Worm (Caenorhabditis elegans) whole organism, L4 larva: ENCODE results near the gene rabr-4.

Experiments used
- F10B5.3 ChIP-seq: sonication (generic microtip); optimal IDR thresholded peaks from 2 replicates; lab custom pipeline; 2016; ENCODE audit warnings: mild to moderate bottlenecking, missing genetic modification characterization, missing compliant biosample characterization
- F26F4.8 ChIP-seq: fragments of 200-800 bp; sonication (Bioruptor generic); conservative IDR thresholded peaks from 2 replicates; pipeline ENCODE4 v1.3.6; 2022; ENCODE audit warnings: missing genetic modification characterization, missing compliant biosample characterization
- F37D6.2 ChIP-seq: sonication (generic microtip); optimal IDR thresholded peaks from 2 replicates; lab custom pipeline; 2016; ENCODE audit warnings: mild to moderate bottlenecking, missing genetic modification characterization, missing compliant biosample characterization
- F44E2.7 ChIP-seq: fragments of 200-800 bp; sonication (Bioruptor generic); IDR thresholded peaks from 2 replicates; pipeline ENCODE4 v2.1.2; 2022; ENCODE audit warnings: missing genetic modification characterization, missing compliant biosample characterization
- F49E8.2 ChIP-seq: sonication (generic microtip); optimal IDR thresholded peaks from 2 replicates; lab custom pipeline; 2016; ENCODE audit warnings: missing compliant biosample characterization, mild to moderate bottlenecking, missing genetic modification characterization, borderline replicate concordance
- T20F7.1 ChIP-seq: fragments of 200-800 bp; sonication (Bioruptor generic); optimal IDR thresholded peaks from 2 replicates; lab custom pipeline; 2018; ENCODE audit warnings: mild to moderate bottlenecking, missing genetic modification characterization, missing compliant biosample characterization
- Y105C5A.15 ChIP-seq: fragments of 200-800 bp; sonication (Bioruptor generic); IDR thresholded peaks from 2 replicates; pipeline ENCODE4 v1.3.6; 2022; ENCODE audit warnings: missing genetic modification characterization, missing compliant biosample characterization
- Y5F2A.4 ChIP-seq: fragments of 200-800 bp; sonication (Bioruptor generic); optimal IDR thresholded peaks from 2 replicates; lab custom pipeline; 2018; ENCODE audit warnings: mild to moderate bottlenecking, missing genetic modification characterization, missing compliant biosample characterization
- Y75B8A.6 ChIP-seq: fragments of 200-800 bp; sonication (Bioruptor generic); IDR thresholded peaks from 2 replicates; pipeline ENCODE4 v1.3.6; 2022; ENCODE audit warnings: missing genetic modification reagents, missing genetic modification characterization, missing compliant biosample characterization
- ZK546.5 ChIP-seq, 2 experiments: sonication (generic microtip); optimal IDR thresholded peaks; 2 replicates each; lab custom pipeline; 2017; ENCODE audit warnings: missing biosample characterization in 2 of 2, missing genetic modification characterization in 2 of 2
- aha-1 ChIP-seq: fragments of 150-350 bp; peaks from one replicate; lab custom pipeline; 2014; ENCODE audit warnings: missing biosample characterization, missing genetic modification characterization
- ceh-20 ChIP-seq: fragments of 200-800 bp; sonication (Bioruptor generic); IDR thresholded peaks from 2 replicates; pipeline ENCODE4 v1.3.6; 2022; ENCODE audit warnings: missing genetic modification reagents, missing genetic modification characterization, missing compliant biosample characterization
- ceh-44 ChIP-seq: fragments of 200-800 bp; sonication (Bioruptor generic); IDR thresholded peaks from 2 replicates; pipeline ENCODE4 v1.3.6; 2022; ENCODE audit warnings: missing genetic modification reagents, missing genetic modification characterization, missing compliant biosample characterization
- daf-12 ChIP-seq: fragments of 150-350 bp; optimal IDR thresholded peaks from 2 replicates; lab custom pipeline; 2014; ENCODE audit warnings: missing biosample characterization, missing genetic modification reagents, missing genetic modification characterization
- dmd-6 ChIP-seq: fragments of 200-800 bp; sonication (Bioruptor generic); IDR thresholded peaks from 2 replicates; pipeline ENCODE4 v1.3.6; 2022; ENCODE audit warnings: missing genetic modification reagents, missing genetic modification characterization, missing compliant biosample characterization
- dmd-9 ChIP-seq: fragments of 200-800 bp; sonication (Bioruptor generic); IDR thresholded peaks from 2 replicates; pipeline ENCODE4 v1.3.6; 2022; ENCODE audit warnings: missing genetic modification reagents, missing genetic modification characterization, missing compliant biosample characterization
- dpl-1 ChIP-seq: fragments of 150-350 bp; optimal IDR thresholded peaks from 2 replicates; lab custom pipeline; 2014; ENCODE audit warnings: missing biosample characterization, missing genetic modification reagents, missing genetic modification characterization
- duxl-1 ChIP-seq: sonication (generic microtip); optimal IDR thresholded peaks from 2 replicates; lab custom pipeline; 2016; ENCODE audit warnings: mild to moderate bottlenecking, missing genetic modification characterization, moderate library complexity, missing compliant biosample characterization; ENCODE audit not compliant: poor library complexity
- hmg-1.1 ChIP-seq: fragments of 200-800 bp; sonication (Bioruptor generic); IDR thresholded peaks from 2 replicates; pipeline ENCODE4 v1.3.6; 2022; ENCODE audit warnings: missing genetic modification reagents, missing genetic modification characterization, missing compliant biosample characterization
- lin-1 ChIP-seq: fragments of 200-800 bp; sonication (Bioruptor generic); IDR thresholded peaks from 2 replicates; pipeline ENCODE4 v1.3.6; 2022; ENCODE audit warnings: missing genetic modification reagents, missing genetic modification characterization, missing compliant biosample characterization
- lin-29 ChIP-seq: fragments of 200-800 bp; sonication (Bioruptor generic); IDR thresholded peaks from 2 replicates; pipeline ENCODE4 v1.3.6; 2022; ENCODE audit warnings: missing genetic modification reagents, missing genetic modification characterization, missing compliant biosample characterization
- lir-3 ChIP-seq: sonication (generic microtip); optimal IDR thresholded peaks from 2 replicates; lab custom pipeline; 2016; ENCODE audit warnings: mild to moderate bottlenecking, missing genetic modification characterization, missing compliant biosample characterization
- mep-1 ChIP-seq: fragments of 150-350 bp; sonication (generic microtip); optimal IDR thresholded peaks from 3 replicates; lab custom pipeline; 2014; ENCODE audit warnings: missing biosample characterization, missing genetic modification characterization
- mxl-2 ChIP-seq: fragments of 200-800 bp; sonication (Bioruptor generic); conservative IDR thresholded peaks from 2 replicates; pipeline ENCODE4 v1.3.6; 2022; ENCODE audit warnings: missing genetic modification reagents, missing genetic modification characterization, missing compliant biosample characterization
- nhr-10 ChIP-seq: fragments of 150-350 bp; optimal IDR thresholded peaks from 2 replicates; lab custom pipeline; 2014; ENCODE audit warnings: missing biosample characterization, missing genetic modification characterization
- nhr-25 ChIP-seq: sonication (generic microtip); optimal IDR thresholded peaks from 2 replicates; lab custom pipeline; 2017; ENCODE audit warnings: missing genetic modification characterization, mild to moderate bottlenecking, missing compliant biosample characterization, antibody characterized with exemption, moderate library complexity, borderline replicate concordance; ENCODE audit not compliant: insufficient read depth
- nhr-6 ChIP-seq: fragments of 150-350 bp; optimal IDR thresholded peaks from 2 replicates; lab custom pipeline; 2014; ENCODE audit warnings: missing biosample characterization, missing genetic modification characterization
- nhr-76 ChIP-seq: fragments of 150-350 bp; optimal IDR thresholded peaks from 2 replicates; lab custom pipeline; 2014; ENCODE audit warnings: missing biosample characterization, missing genetic modification characterization
- nhr-77 ChIP-seq: fragments of 150-350 bp; optimal IDR thresholded peaks from 2 replicates; lab custom pipeline; 2014; ENCODE audit warnings: missing biosample characterization, missing genetic modification characterization
- pha-4 ChIP-seq, 2 experiments: fragments of 150-350 bp in 1 of 2; fragments of 200-800 bp in 1 of 2; sonication (Bioruptor generic) in 1 of 2; IDR thresholded peaks in 1 of 2; optimal IDR thresholded peaks in 1 of 2; 2 replicates each; pipeline versions ENCODE4 v1.3.6 to Lab custom; 2014 to 2022; ENCODE audit warnings: missing genetic modification characterization in 2 of 2, missing genetic modification reagents in 2 of 2, missing biosample characterization in 1 of 2, missing compliant biosample characterization in 1 of 2
- php-3 ChIP-seq: fragments of 200-800 bp; sonication (Bioruptor generic); IDR thresholded peaks from 2 replicates; pipeline ENCODE4 v1.3.6; 2022; ENCODE audit warnings: missing genetic modification reagents, missing genetic modification characterization, missing compliant biosample characterization
- saeg-2 ChIP-seq: fragments of 200-800 bp; sonication (Bioruptor generic); IDR thresholded peaks from 2 replicates; pipeline ENCODE4 v1.3.6; 2022; ENCODE audit warnings: missing genetic modification reagents, missing genetic modification characterization, missing compliant biosample characterization
- snpc-4 ChIP-seq: fragments of 150-350 bp; optimal IDR thresholded peaks from 2 replicates; lab custom pipeline; 2014; ENCODE audit warnings: missing biosample characterization, missing genetic modification characterization
- spr-3 ChIP-seq: fragments of 200-800 bp; sonication (Bioruptor generic); optimal IDR thresholded peaks from 2 replicates; lab custom pipeline; 2018; ENCODE audit warnings: mild to moderate bottlenecking, missing genetic modification characterization, missing compliant biosample characterization
- tag-97 ChIP-seq: fragments of 200-800 bp; sonication (Bioruptor generic); IDR thresholded peaks from 2 replicates; pipeline ENCODE4 v1.3.6; 2022; ENCODE audit warnings: missing genetic modification characterization, missing compliant biosample characterization
- tra-1 ChIP-seq: fragments of 200-800 bp; sonication (Bioruptor generic); IDR thresholded peaks from 2 replicates; pipeline ENCODE4 v1.3.6; 2022; ENCODE audit warnings: missing genetic modification reagents, missing genetic modification characterization, missing compliant biosample characterization
- unc-62 ChIP-seq, 3 experiments: fragments of 150-350 bp in 1 of 3; sonication (generic microtip); optimal IDR thresholded peaks in 2 of 3; peaks in 1 of 3; 1 replicate in 1 of 3; 2 replicates in 2 of 3; lab custom pipeline; 2014 to 2017; ENCODE audit warnings: missing biosample characterization in 3 of 3, missing genetic modification characterization in 3 of 3, missing genetic modification reagents in 3 of 3, missing genotype in 1 of 3
- zip-2 ChIP-seq: fragments of 150-350 bp; optimal IDR thresholded peaks from 2 replicates; lab custom pipeline; 2014; ENCODE audit warnings: missing biosample characterization, missing genetic modification characterization

Gene rabr-4

ce11 chrV:16180350-16180749 is 14.4 kb upstream of the rabr-4 start, which contains the start of gene str-106:
TSS of gene str-106 (plus strand) at chrV:16180650.
- no peak for TF ChIP-seq Y75B8A.6 (GFP tag; lab: Robert Waterston, UW)
- TF ChIP-seq duxl-1 (tag; lab: Kevin White, UChicago) = no peak
- TF ChIP-seq F49E8.2 = no peak
- no peak for TF ChIP-seq nhr-77 (tag; lab: Kevin White, UChicago)
- TF ChIP-seq dmd-9 (GFP tag; lab: Robert Waterston, UW) = no peak
- TF ChIP-seq ZK546.5 (tag; optimal IDR thresholded peaks at IDR 0.05; lab: Kevin White, UChicago) = no peak
- no peak for TF ChIP-seq daf-12 (tag; lab: Kevin White, UChicago)
- TF ChIP-seq dpl-1 (GFP tag; lab: Kevin White, UChicago) = no peak
- TF ChIP-seq unc-62 (GFP tag; optimal IDR thresholded peaks at IDR 0.05 in 1 of 2; lab: Kevin White, UChicago) = no peak
- no peak for TF ChIP-seq unc-62 (tag; optimal IDR thresholded peaks at IDR 0.05; lab: Kevin White, UChicago)
- TF ChIP-seq F10B5.3 (tag; lab: Kevin White, UChicago) = no peak
- TF ChIP-seq zip-2 (tag; lab: Kevin White, UChicago) = no peak
- TF ChIP-seq F37D6.2 (tag; lab: Kevin White, UChicago) = no peak
- no peak for TF ChIP-seq ceh-44
- no peak for TF ChIP-seq mxl-2
- no peak for TF ChIP-seq lin-1 (GFP tag; lab: Robert Waterston, UW)
- TF ChIP-seq tra-1 (GFP tag; lab: Robert Waterston, UW) = no peak
- no peak for TF ChIP-seq lin-29 (GFP tag; lab: Robert Waterston, UW)
- TF ChIP-seq dmd-6 (GFP tag; lab: Robert Waterston, UW) = no peak
- no peak for TF ChIP-seq F44E2.7

ce11 chrV:16182110-16182509 is 12.6 kb upstream of the rabr-4 start, which contains the start of gene srz-13:
TSS of gene srz-13 (plus strand) at chrV:16182410.
- TF ChIP-seq aha-1 = no peak
- TF ChIP-seq saeg-2 (GFP tag; lab: Robert Waterston, UW) = no peak
- TF ChIP-seq nhr-77 (tag; lab: Kevin White, UChicago) = no peak
- no peak for TF ChIP-seq Y105C5A.15 (GFP tag; lab: Robert Waterston, UW)
- TF ChIP-seq F26F4.8 (GFP tag; lab: Robert Waterston, UW) = no peak
- no peak for TF ChIP-seq F10B5.3 (tag; lab: Kevin White, UChicago)
- TF ChIP-seq spr-3 (GFP tag; lab: Kevin White, UChicago) = no peak
- no peak for TF ChIP-seq php-3
- TF ChIP-seq unc-62 (GFP tag; optimal IDR thresholded peaks at IDR 0.05 in 1 of 2; lab: Kevin White, UChicago) = no peak
- TF ChIP-seq unc-62 (tag; optimal IDR thresholded peaks at IDR 0.05; lab: Kevin White, UChicago) = no peak
- TF ChIP-seq ceh-20 = no peak
- no peak for TF ChIP-seq Y5F2A.4 (GFP tag; lab: Kevin White, UChicago)
- TF ChIP-seq nhr-76 (tag; lab: Kevin White, UChicago) = no peak
- no peak for TF ChIP-seq ceh-44

DNA sequence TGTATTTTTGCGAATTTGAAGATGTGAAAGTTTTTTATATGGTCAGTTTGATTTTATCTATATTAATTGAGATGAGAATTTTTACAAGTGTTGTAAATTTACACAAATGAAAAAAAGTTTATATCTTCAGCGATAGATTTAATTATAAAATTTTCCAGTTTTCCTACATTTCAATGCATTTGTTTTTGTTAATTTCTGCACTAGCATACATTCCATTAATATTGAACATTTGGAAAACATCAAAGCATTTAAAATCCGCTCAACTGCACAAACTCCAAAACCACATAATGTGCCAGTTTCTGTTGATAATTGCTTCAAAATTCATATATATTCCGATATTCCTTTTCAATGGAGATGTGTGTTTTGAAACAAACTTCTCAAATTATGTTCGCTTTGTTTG is 11.8 kb upstream of the rabr-4 start, which contains the start of gene srh-277:
TSS of gene srh-277 (plus strand) at position 301 of the 400 bp plus-strand sequence.
- no peak for TF ChIP-seq mep-1 (tag; lab: Kevin White, UChicago)
- no peak for TF ChIP-seq snpc-4
- no peak for TF ChIP-seq nhr-6 (tag; lab: Kevin White, UChicago)
- TF ChIP-seq hmg-1.1 = no peak
- TF ChIP-seq pha-4 (GFP tag; IDR thresholded peaks at IDR 0.05; lab: Robert Waterston, UW) = no peak
- TF ChIP-seq pha-4 (tag; optimal IDR thresholded peaks at IDR 0.05; lab: Kevin White, UChicago) = no peak
- TF ChIP-seq Y5F2A.4 (GFP tag; lab: Kevin White, UChicago) = no peak
- no peak for TF ChIP-seq spr-3 (GFP tag; lab: Kevin White, UChicago)
- no peak for TF ChIP-seq nhr-10
- TF ChIP-seq aha-1 = no peak
- no peak for TF ChIP-seq nhr-25 (tag; lab: Kevin White, UChicago)
- TF ChIP-seq F37D6.2 (tag; lab: Kevin White, UChicago) = no peak
- no peak for TF ChIP-seq duxl-1 (tag; lab: Kevin White, UChicago)
- no peak for TF ChIP-seq lir-3 (tag; lab: Kevin White, UChicago)
- no peak for TF ChIP-seq tag-97 (GFP tag; lab: Robert Waterston, UW)
- TF ChIP-seq T20F7.1 (GFP tag; lab: Kevin White, UChicago) = no peak
- TF ChIP-seq, all 104 proteins: peak for 0
